Fruit fly (Drosophila melanogaster) whole organism, embryonic: ENCODE data around the gene Drp1.

Source experiments
- Antp ChIP-seq: fragments of 200-800 bp; sonication (Bioruptor generic); optimal IDR thresholded peaks from 3 replicates; lab custom pipeline; 2016; ENCODE audit warnings: missing biosample characterization, missing genetic modification characterization
- Atf-2 ChIP-seq: fragments of 200-800 bp; sonication (Bioruptor generic); optimal IDR thresholded peaks from 2 replicates; lab custom pipeline; 2016; ENCODE audit warnings: missing biosample characterization, missing genetic modification characterization
- BEAF-32 ChIP-seq: fragments of 200-800 bp; sonication (Bioruptor generic); optimal IDR thresholded peaks from 3 replicates; lab custom pipeline; 2017; ENCODE audit warnings: missing biosample characterization, missing genetic modification characterization, mild to moderate bottlenecking, moderate library complexity, missing genetic modification reagents
- CG10654 ChIP-seq: fragments of 200-800 bp; sonication (Bioruptor generic); optimal IDR thresholded peaks from 2 replicates; lab custom pipeline; 2016; ENCODE audit warnings: missing biosample characterization, missing genetic modification characterization
- CG11085 ChIP-seq: fragments of 200-800 bp; sonication (Bioruptor generic); IDR thresholded peaks from 2 replicates; pipeline ENCODE4 v1.3.6; 2022; ENCODE audit warnings: missing biosample characterization, missing genetic modification characterization
- CG12391 ChIP-seq: fragments of 200-800 bp; sonication (Bioruptor generic); optimal IDR thresholded peaks from 3 replicates; lab custom pipeline; 2018; ENCODE audit warnings: missing biosample characterization, mild to moderate bottlenecking, missing genetic modification characterization, moderate library complexity
- CG12769 ChIP-seq: fragments of 200-800 bp; sonication (Bioruptor generic); optimal IDR thresholded peaks from 2 replicates; lab custom pipeline; 2019; ENCODE audit warnings: missing biosample characterization, mild to moderate bottlenecking, missing genetic modification characterization, moderate library complexity
- CG13287 ChIP-seq: fragments of 200-800 bp; sonication (Bioruptor generic); IDR thresholded peaks from 2 replicates; pipeline ENCODE4 v1.3.6; 2022; ENCODE audit warnings: missing biosample characterization, missing genetic modification characterization; ENCODE audit not compliant: partially characterized antibody
- CG15479 ChIP-seq: fragments of 200-800 bp; sonication (Bioruptor generic); optimal IDR thresholded peaks from 3 replicates; lab custom pipeline; 2019; ENCODE audit warnings: missing biosample characterization, mild to moderate bottlenecking, missing genetic modification characterization, moderate library complexity
- CG18262 ChIP-seq: fragments of 200-800 bp; optimal IDR thresholded peaks from 3 replicates; lab custom pipeline; 2019; ENCODE audit warnings: missing biosample characterization, mild to moderate bottlenecking, missing genetic modification characterization, moderate library complexity
- CG2120 ChIP-seq: fragments of 200-800 bp; sonication (Bioruptor generic); optimal IDR thresholded peaks from 3 replicates; lab custom pipeline; 2016; ENCODE audit warnings: missing biosample characterization, missing genetic modification characterization
- CG31224 ChIP-seq: fragments of 200-800 bp; sonication (Bioruptor generic); IDR thresholded peaks from 2 replicates; pipeline ENCODE4 v1.3.6; 2022; ENCODE audit warnings: missing biosample characterization, missing genetic modification characterization
- CG33213 ChIP-seq: fragments of 200-800 bp; sonication (Bioruptor generic); optimal IDR thresholded peaks from 3 replicates; lab custom pipeline; 2016; ENCODE audit warnings: missing biosample characterization, missing genetic modification characterization
- CG4424 ChIP-seq: fragments of 200-800 bp; sonication (Bioruptor generic); optimal IDR thresholded peaks from 3 replicates; lab custom pipeline; 2016; ENCODE audit warnings: missing biosample characterization, missing genetic modification characterization
- CG9437 ChIP-seq: fragments of 200-800 bp; sonication (Bioruptor generic); optimal IDR thresholded peaks from 2 replicates; lab custom pipeline; 2018; ENCODE audit warnings: missing biosample characterization, mild to moderate bottlenecking, missing genetic modification characterization
- E2f1 ChIP-seq: fragments of 200-800 bp; sonication (Bioruptor generic); IDR thresholded peaks from 2 replicates; pipeline ENCODE4 v1.3.6; 2022; ENCODE audit warnings: missing biosample characterization, missing genetic modification characterization
- Elba2 ChIP-seq: fragments of 200-800 bp; sonication (Bioruptor generic); optimal IDR thresholded peaks from 3 replicates; lab custom pipeline; 2016; ENCODE audit warnings: missing biosample characterization, missing genetic modification characterization
- Ets97D ChIP-seq: fragments of 200-800 bp; sonication (Bioruptor generic); optimal IDR thresholded peaks from 3 replicates; lab custom pipeline; 2016; ENCODE audit warnings: missing biosample characterization, missing genetic modification characterization
- Gug ChIP-seq: fragments of 200-800 bp; sonication (Bioruptor generic); IDR thresholded peaks from 4 replicates; pipeline ENCODE4 v1.3.6; 2022; ENCODE audit warnings: missing biosample characterization, missing genetic modification characterization
- HLH54F ChIP-seq: fragments of 200-800 bp; sonication (Bioruptor generic); optimal IDR thresholded peaks from 3 replicates; lab custom pipeline; 2016; ENCODE audit warnings: missing biosample characterization, missing genetic modification characterization
- Hmr ChIP-seq: fragments of 200-800 bp; sonication (Bioruptor generic); optimal IDR thresholded peaks from 3 replicates; lab custom pipeline; 2017; ENCODE audit warnings: mild to moderate bottlenecking, missing biosample characterization, missing genetic modification reagents, missing genetic modification characterization
- Jarid2 ChIP-seq: fragments of 200-800 bp; sonication (Bioruptor generic); optimal IDR thresholded peaks from 3 replicates; lab custom pipeline; 2017; ENCODE audit warnings: mild to moderate bottlenecking, missing biosample characterization, missing genetic modification reagents, missing genetic modification characterization
- MESR4 ChIP-seq: fragments of 200-800 bp; sonication (Bioruptor generic); optimal IDR thresholded peaks from 2 replicates; lab custom pipeline; 2018; ENCODE audit warnings: missing biosample characterization, mild to moderate bottlenecking, missing genetic modification characterization, moderate library complexity
- Optix ChIP-seq: fragments of 200-800 bp; sonication (Bioruptor generic); IDR thresholded peaks from 3 replicates; pipeline ENCODE4 v1.3.6; 2022; ENCODE audit warnings: missing biosample characterization, missing genetic modification characterization
- Sry-δ ChIP-seq: fragments of 200-800 bp; sonication (Bioruptor generic); optimal IDR thresholded peaks from 2 replicates; lab custom pipeline; 2016; ENCODE audit warnings: missing biosample characterization, missing genetic modification characterization
- az2 ChIP-seq: fragments of 200-800 bp; sonication (Bioruptor generic); optimal IDR thresholded peaks from 3 replicates; lab custom pipeline; 2016; ENCODE audit warnings: missing biosample characterization, missing genetic modification characterization
- emc ChIP-seq: fragments of 200-800 bp; sonication (Bioruptor generic); optimal IDR thresholded peaks from 2 replicates; lab custom pipeline; 2016; ENCODE audit warnings: missing biosample characterization, missing genetic modification characterization
- fd102C ChIP-seq: fragments of 200-800 bp; sonication (Bioruptor generic); optimal IDR thresholded peaks from 2 replicates; lab custom pipeline; 2018; ENCODE audit warnings: missing biosample characterization, mild to moderate bottlenecking, missing genetic modification characterization, moderate library complexity
- fd3F ChIP-seq: fragments of 200-800 bp; sonication (Bioruptor generic); optimal IDR thresholded peaks from 2 replicates; lab custom pipeline; 2018; ENCODE audit warnings: missing biosample characterization, mild to moderate bottlenecking, missing genetic modification characterization, moderate library complexity
- insv ChIP-seq, 2 experiments: fragments of 200-800 bp; sonication (Bioruptor generic); optimal IDR thresholded peaks; 3 replicates each; lab custom pipeline; 2016 to 2018; ENCODE audit warnings: missing biosample characterization in 2 of 2, missing genetic modification characterization in 2 of 2
- mam ChIP-seq: fragments of 200-800 bp; sonication (Bioruptor generic); optimal IDR thresholded peaks from 3 replicates; lab custom pipeline; 2016; ENCODE audit warnings: missing biosample characterization, missing genetic modification characterization
- mld ChIP-seq: fragments of 200-800 bp; sonication (Bioruptor generic); IDR thresholded peaks from 3 replicates; pipeline ENCODE4 v1.3.6; 2022; ENCODE audit warnings: missing biosample characterization, missing genetic modification characterization; ENCODE audit not compliant: partially characterized antibody
- nerfin-1 ChIP-seq: fragments of 200-800 bp; sonication (Bioruptor generic); optimal IDR thresholded peaks from 3 replicates; lab custom pipeline; 2019; ENCODE audit warnings: missing biosample characterization, mild to moderate bottlenecking, missing genetic modification characterization, moderate library complexity
- otp ChIP-seq: fragments of 200-800 bp; sonication (Bioruptor generic); IDR thresholded peaks from 3 replicates; pipeline ENCODE4, ENCODE4 v1.3.6; 2022; ENCODE audit warnings: missing biosample characterization, missing genetic modification characterization
- pnt ChIP-seq: fragments of 200-800 bp; sonication (Bioruptor generic); optimal IDR thresholded peaks from 3 replicates; lab custom pipeline; 2016; ENCODE audit warnings: missing biosample characterization, missing genetic modification characterization
- pros ChIP-seq: fragments of 200-800 bp; sonication (Bioruptor generic); optimal IDR thresholded peaks from 3 replicates; lab custom pipeline; 2019; ENCODE audit warnings: missing biosample characterization, mild to moderate bottlenecking, missing genetic modification characterization, moderate library complexity
- pzg ChIP-seq: fragments of 200-800 bp; sonication (Bioruptor generic); optimal IDR thresholded peaks from 3 replicates; lab custom pipeline; 2018; ENCODE audit warnings: missing biosample characterization, mild to moderate bottlenecking, missing genetic modification characterization, moderate library complexity
- sd ChIP-seq: fragments of 200-800 bp; sonication (Bioruptor generic); optimal IDR thresholded peaks from 3 replicates; lab custom pipeline; 2018; ENCODE audit warnings: missing biosample characterization, mild to moderate bottlenecking, missing genetic modification characterization, moderate library complexity
- sens ChIP-seq: fragments of 200-800 bp; sonication (Bioruptor generic); peaks from one replicate; lab custom pipeline; 2016; ENCODE audit warnings: missing biosample characterization, missing genetic modification characterization
- sqz ChIP-seq: fragments of 200-800 bp; sonication (Bioruptor generic); optimal IDR thresholded peaks from 3 replicates; lab custom pipeline; 2018; ENCODE audit warnings: missing biosample characterization, mild to moderate bottlenecking, missing genetic modification characterization
- tll ChIP-seq, 2 experiments: fragments of 200-800 bp in 1 of 2; fragments of >200 bp in 1 of 2; sonication (Bioruptor generic) in 1 of 2; optimal IDR thresholded peaks; 2 replicates each; lab custom pipeline; 2017 to 2019; ENCODE audit warnings: missing biosample characterization in 2 of 2, missing genetic modification characterization in 2 of 2, mild to moderate bottlenecking in 1 of 2, moderate library complexity in 1 of 2
- z ChIP-seq: fragments of 200-800 bp; sonication (Bioruptor generic); IDR thresholded peaks from 3 replicates; pipeline ENCODE4 v1.3.6; 2022; ENCODE audit warnings: missing biosample characterization, missing genetic modification characterization
- zen ChIP-seq: fragments of 200-800 bp; sonication (Bioruptor generic); optimal IDR thresholded peaks from 3 replicates; lab custom pipeline; 2018; ENCODE audit warnings: missing biosample characterization, mild to moderate bottlenecking, missing genetic modification characterization, moderate library complexity
- zf30C ChIP-seq: fragments of 200-800 bp; sonication (Bioruptor generic); optimal IDR thresholded peaks from 3 replicates; lab custom pipeline; 2018; ENCODE audit warnings: missing biosample characterization, mild to moderate bottlenecking, missing genetic modification characterization

Gene Drp1

DNA sequence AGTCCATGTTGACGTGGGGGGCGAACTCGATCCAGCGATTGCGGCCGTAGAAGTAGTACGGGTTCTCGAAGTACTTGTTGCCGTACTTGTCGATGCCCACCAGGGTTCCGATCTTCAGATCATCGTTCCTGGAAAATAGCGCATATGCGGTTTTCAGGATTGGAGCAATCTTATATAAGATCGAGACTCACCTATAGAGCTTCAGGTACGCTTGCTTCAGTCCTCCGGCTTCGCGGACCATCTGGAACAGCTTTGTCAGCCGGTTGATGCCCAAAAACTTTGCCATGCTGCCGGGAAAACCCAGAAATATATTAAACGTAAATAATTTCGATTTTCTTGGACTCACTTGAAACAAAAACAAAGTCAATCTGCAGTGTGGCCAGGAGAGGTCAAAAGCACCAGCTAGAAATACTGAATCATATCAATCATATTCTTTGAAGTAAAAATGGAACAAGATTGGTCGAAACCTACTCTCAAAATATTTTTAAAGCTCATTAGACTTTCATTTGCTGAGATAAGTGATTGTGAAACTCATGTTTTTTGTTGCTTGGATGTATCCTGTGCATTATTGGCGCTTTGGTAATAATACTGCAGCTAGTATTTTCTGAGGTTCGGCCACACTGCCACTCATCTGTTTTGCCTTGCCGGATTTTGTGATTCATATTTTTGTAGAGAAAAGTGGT, 5.4 kb downstream of the Drp1 start, which contains the start of the genes ND-B17.2 and Arpc5 (continued):
- TF ChIP-seq Elba2 (peak; percentile 83), CG4424 (GFP tag; lab: Kevin White, UChicago) (peak; percentile 18), Antp (GFP tag; lab: Kevin White, UChicago) (peak; percentile 18), pzg (GFP tag; lab: Kevin White, UChicago) (peak; percentile 74), Sry-δ (GFP tag; lab: Kevin White, UChicago) (peak; percentile 30), MESR4 (GFP tag; lab: Kevin White, UChicago) (peak; percentile 29), CG2120 (GFP tag; lab: Kevin White, UChicago) (peak; percentile 22), CG13287 (GFP tag; lab: Robert Waterston, UW) (peak; percentile 47; the same call in 1 of the 2 replicates), CG18262 (tag; lab: Kevin White, UChicago) (peak; percentile 29), otp (GFP tag; lab: Robert Waterston, UW) (no peak), Atf-2 (peak; percentile 8), fd3F (no peak), HLH54F (GFP tag; lab: Kevin White, UChicago) (peak; percentile 17), Jarid2 (GFP tag; lab: Kevin White, UChicago) (no peak), Gug (no peak), CG12391 (tag; lab: Kevin White, UChicago) (peak; percentile 49), mam (GFP tag; lab: Kevin White, UChicago) (peak; percentile 13), fd102C (GFP tag; lab: Kevin White, UChicago) (no peak), BEAF-32 (GFP tag; lab: Kevin White, UChicago) (peak; percentile 42)
- TF ChIP-seq, all 482 proteins: peak for 80

DNA sequence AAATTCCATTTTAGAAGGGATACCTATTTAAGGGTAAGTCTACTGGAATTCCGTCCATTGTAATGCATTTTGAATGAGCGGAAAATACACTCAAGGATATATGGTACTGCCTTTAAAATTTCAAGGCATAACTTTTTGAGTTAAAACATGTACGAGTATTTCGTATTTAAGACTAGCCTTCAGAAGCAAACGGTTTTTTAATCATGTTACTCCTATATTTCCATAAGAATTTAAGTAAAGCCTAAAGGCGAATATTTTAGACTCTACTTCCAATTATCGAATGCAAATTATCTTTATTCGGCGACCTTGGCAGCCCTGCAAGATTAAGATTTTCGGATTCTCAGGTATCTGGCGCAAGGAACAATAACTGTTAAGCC, 7.9 kb downstream of the Drp1 start, which contains the start of gene Elba2:
TSS of gene Elba2 (plus strand) at position 327 of the 377 bp plus-strand sequence.
- no peak for TF ChIP-seq CG12769 (tag; lab: Kevin White, UChicago)
- peak; percentile 57 for TF ChIP-seq zf30C
- TF ChIP-seq CG15479 (GFP tag; lab: Kevin White, UChicago) = peak; percentile 44
- TF ChIP-seq tll (GFP tag; optimal IDR thresholded peaks at IDR 0.05; lab: Kevin White, UChicago) = peak in 1 of 2 experiments; percentile 36
- TF ChIP-seq CG10654 = no peak
- peak; percentile 56 for TF ChIP-seq pros (GFP tag; lab: Kevin White, UChicago)
- TF ChIP-seq Ets97D (GFP tag; lab: Kevin White, UChicago) = no peak
- peak; percentile 63 for TF ChIP-seq zen
- TF ChIP-seq pnt (GFP tag; lab: Kevin White, UChicago) = no peak
- TF ChIP-seq az2 (GFP tag; lab: Kevin White, UChicago) = no peak
- no peak for TF ChIP-seq CG31224 (GFP tag; lab: Robert Waterston, UW)
- TF ChIP-seq CG33213 (GFP tag; lab: Kevin White, UChicago) = no peak
- TF ChIP-seq Hmr (GFP tag; lab: Kevin White, UChicago) = no peak
- TF ChIP-seq Optix (GFP tag; lab: Robert Waterston, UW) = no peak
- TF ChIP-seq nerfin-1 (tag; lab: Kevin White, UChicago) = peak; percentile 95
- peak; percentile 13 for TF ChIP-seq sd (tag; lab: Kevin White, UChicago)
- peak in 1 of 2 experiments; percentile 57 for TF ChIP-seq insv (GFP tag; optimal IDR thresholded peaks at IDR 0.05; lab: Kevin White, UChicago)
- no peak for TF ChIP-seq CG9437
- no peak for TF ChIP-seq emc (GFP tag; lab: Kevin White, UChicago)
- no peak for TF ChIP-seq mld (GFP tag; lab: Robert Waterston, UW)
- peak; percentile 68; the same call in 1 of the 3 replicates for TF ChIP-seq z (GFP tag; lab: Robert Waterston, UW)
- no peak for TF ChIP-seq sqz (GFP tag; lab: Kevin White, UChicago)
- TF ChIP-seq E2f1 (GFP tag; lab: Robert Waterston, UW) = no peak
- TF ChIP-seq sens (GFP tag; lab: Kevin White, UChicago) = peak; percentile 11
- no peak for TF ChIP-seq CG11085 (GFP tag; lab: Robert Waterston, UW)
